Fruit fly (Drosophila melanogaster) whole organism, embryonic: ENCODE data around the gene CG3071.

ENCODE experiments used
- Atf-2 ChIP-seq: fragments of 200-800 bp; sonication (Bioruptor generic); optimal IDR thresholded peaks from 2 replicates; lab custom pipeline; 2016; ENCODE audit warnings: missing biosample characterization, missing genetic modification characterization
- CG15269 ChIP-seq: fragments of 200-800 bp; sonication (Bioruptor generic); optimal IDR thresholded peaks from 2 replicates; lab custom pipeline; 2018; ENCODE audit warnings: missing biosample characterization, mild to moderate bottlenecking, missing genetic modification characterization, moderate library complexity
- Lpt ChIP-seq: fragments of >200 bp; optimal IDR thresholded peaks from 2 replicates; lab custom pipeline; 2018; ENCODE audit warnings: missing biosample characterization, missing genetic modification characterization
- pan ChIP-seq, 4 experiments: fragments of >200 bp in 3 of 4; fragments of 200-800 bp in 1 of 4; sonication (Bioruptor generic) in 1 of 4; optimal IDR thresholded peaks in 3 of 4; IDR thresholded peaks in 1 of 4; 2 replicates each; pipeline versions ENCODE4 v1.3.6 to Lab custom; 2017 to 2022; ENCODE audit warnings: missing biosample characterization in 2 of 4, missing genetic modification characterization in 2 of 4, mixed read lengths in 1 of 4
- tin ChIP-seq: fragments of 200-800 bp; sonication (Bioruptor generic); optimal IDR thresholded peaks from 3 replicates; lab custom pipeline; 2016; ENCODE audit warnings: missing biosample characterization, missing genetic modification characterization

DNA sequence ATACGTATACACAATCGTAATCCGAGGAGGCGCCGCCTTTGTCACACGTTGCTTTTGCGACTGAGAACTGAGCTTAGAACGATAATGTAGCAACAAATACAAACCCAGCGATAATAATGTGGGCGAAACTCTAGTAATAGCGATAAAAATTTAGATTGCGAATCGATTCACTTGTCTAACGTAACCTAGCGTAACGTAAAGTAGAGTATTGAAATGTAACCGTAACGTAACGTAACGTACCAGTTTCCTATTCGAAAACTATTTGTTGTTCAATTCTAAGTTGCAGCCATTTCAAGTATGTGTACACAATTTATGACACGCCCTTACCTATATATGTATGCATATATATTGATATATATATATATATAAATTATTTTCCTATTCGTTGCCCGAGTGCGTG, 17.9 kb upstream of the CG3071 start:
- TF ChIP-seq CG15269 (tag; lab: Kevin White, UChicago) (no peak), pan (optimal IDR thresholded peaks at IDR 0.05; lab: Kevin White, UChicago) (no peak), pan (GFP tag; optimal IDR thresholded peaks at IDR 0.05 in 1 of 2, IDR thresholded peaks at IDR 0.05 in 1 of 2) (no peak), tin (no peak), Lpt (no peak), Atf-2 (GFP tag; lab: Kevin White, UChicago) (no peak)
